Fruit fly (Drosophila melanogaster) whole organism, prepupa: ENCODE measurements around the gene CG31817.

Experiments
- CG3919 ChIP-seq: fragments of 200-800 bp; sonication (Bioruptor generic); optimal IDR thresholded peaks from 3 replicates; lab custom pipeline; 2016; ENCODE audit warnings: missing biosample characterization, missing genetic modification characterization
- Sox14 ChIP-seq: fragments of 200-800 bp; sonication (Bioruptor generic); optimal IDR thresholded peaks from 3 replicates; lab custom pipeline; 2016; ENCODE audit warnings: missing biosample characterization, missing genetic modification characterization

dm6 chr2L:16350160-16350633, 12.5 kb upstream of the CG31817 start:
- TF ChIP-seq CG3919 (no peak), Sox14 (GFP tag; lab: Kevin White, UChicago) (no peak)
